Worm (Caenorhabditis elegans) whole organism, L2 larva: ENCODE measurements around the gene Y49F6A.11.

ENCODE experiments used
- R02D3.7 ChIP-seq: fragments of 150-350 bp; optimal IDR thresholded peaks from 2 replicates; lab custom pipeline; 2014; ENCODE audit warnings: missing biosample characterization, missing genetic modification characterization
- ama-1 ChIP-seq: fragments of 150-350 bp; optimal IDR thresholded peaks from 2 replicates; lab custom pipeline; 2018; ENCODE audit warnings: inconsistent platforms
- mbf-1 ChIP-seq: sonication (generic microtip); optimal IDR thresholded peaks from 2 replicates; lab custom pipeline; 2017; ENCODE audit warnings: missing biosample characterization, missing genetic modification characterization

DNA sequence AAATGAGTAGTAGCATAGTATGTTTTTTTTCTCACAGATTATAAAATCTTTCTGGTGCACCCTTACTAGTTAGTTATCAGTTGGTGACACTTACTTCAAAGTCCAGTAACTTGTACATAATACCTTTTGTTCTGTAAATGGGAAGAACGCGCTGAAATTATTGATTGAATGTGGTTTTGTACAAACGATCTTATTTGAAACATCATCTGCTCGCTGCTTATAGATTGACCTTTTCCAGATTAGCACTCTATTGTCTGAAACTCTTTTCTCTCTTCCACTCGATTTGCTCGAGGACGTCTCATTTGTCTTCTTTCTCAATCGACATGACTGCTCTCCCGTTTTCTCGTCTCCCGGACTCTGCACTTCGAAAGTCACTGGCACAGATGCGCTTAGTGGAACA is 48.5 kb upstream of the Y49F6A.11 start, which contains the start of gene fbxb-33:
- TF ChIP-seq ama-1 (lab: Kevin White, UChicago) (no peak), mbf-1 (tag; lab: Kevin White, UChicago) (no peak), R02D3.7 (tag; lab: Kevin White, UChicago) (no peak)
